Worm (Caenorhabditis elegans) whole organism, L1 larva: Measurements from ENCODE around the gene ZK512.8.

Source experiments
- nhr-28 ChIP-seq: fragments of 150-350 bp; optimal IDR thresholded peaks from 2 replicates; lab custom pipeline; 2014; ENCODE audit warnings: missing biosample characterization, missing genetic modification characterization
- pqm-1 ChIP-seq: sonication (generic microtip); optimal IDR thresholded peaks from 3 replicates; lab custom pipeline; 2017; ENCODE audit warnings: missing biosample characterization, missing genetic modification characterization

ce11 chrIII:9138601-9139000, 7.3 kb upstream of the ZK512.8 start, which contains the start of gene ZK512.7:
- TF ChIP-seq pqm-1 (tag; lab: Kevin White, UChicago) (no peak), nhr-28 (no peak)
